Fruit fly (Drosophila melanogaster): ENCODE measurements around the gene spn-D.
A peak's percentile ranks its signal among the peaks of the same experiment; 100 is the strongest.

Gene spn-D

dm6 chr3R:27130551-27131161 is 34.9 kb upstream of the spn-D start (continued):
- TF ChIP-seq CG1832 (GFP tag; optimal IDR thresholded peaks at IDR 0.05), result no peak
- TF ChIP-seq B-H2 (GFP tag; optimal IDR thresholded peaks at IDR 0.05), result peak; percentile 4
- TF ChIP-seq CG8290 (GFP tag; optimal IDR thresholded peaks at IDR 0.05), result no peak
- TF ChIP-seq CG8290 (tag; optimal IDR thresholded peaks at IDR 0.05), result peak in 1 of 2 experiments; percentile 22
- peak; percentile 65 for TF ChIP-seq CG12769 (tag; optimal IDR thresholded peaks at IDR 0.05)
- no peak for TF ChIP-seq Sry-β (GFP tag; optimal IDR thresholded peaks at IDR 0.05)
- peak; percentile 4 for TF ChIP-seq CG13624 (GFP tag; optimal IDR thresholded peaks at IDR 0.05)
- no peak for TF ChIP-seq fd64A (GFP tag; optimal IDR thresholded peaks at IDR 0.05)
- TF ChIP-seq otp (GFP tag; IDR thresholded peaks at IDR 0.05), result 0 out of 3 replicates have a peak, but pooled peaks have one; percentile 17
- peak; percentile 37 for TF ChIP-seq CG10543 (GFP tag; optimal IDR thresholded peaks at IDR 0.05)
- TF ChIP-seq Adf1 (GFP tag; IDR thresholded peaks at IDR 0.05), result peak; percentile 36; the same call in 1 of the 2 replicates
- TF ChIP-seq salm (tag; optimal IDR thresholded peaks at IDR 0.05), result no peak
- TF ChIP-seq CG12659 (GFP tag; optimal IDR thresholded peaks at IDR 0.05), result no peak
- TF ChIP-seq sd (tag; optimal IDR thresholded peaks at IDR 0.05), result peak; percentile 81

DNA sequence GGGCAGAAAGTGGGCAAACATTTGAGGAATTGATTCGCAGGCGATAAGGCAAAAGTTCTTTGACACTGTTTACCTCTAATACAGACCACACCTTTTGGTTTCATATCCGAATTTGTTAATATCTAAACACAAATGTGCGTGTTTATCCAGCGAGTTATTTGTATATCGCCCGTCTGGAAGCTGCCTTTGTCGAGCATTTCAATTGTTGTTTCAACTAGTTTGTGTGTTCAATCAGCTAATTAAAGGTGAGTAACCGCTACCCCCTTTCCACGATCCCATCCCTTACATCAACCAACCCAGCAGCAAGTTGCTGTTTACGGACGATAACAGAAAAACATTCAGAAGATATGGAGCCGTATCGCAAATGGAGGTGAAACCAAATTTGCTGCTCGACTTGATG is 34.1 kb upstream of the spn-D start:
- no peak for TF ChIP-seq Dref (GFP tag; IDR thresholded peaks at IDR 0.05)
- TF ChIP-seq sr (GFP tag; IDR thresholded peaks at IDR 0.05), result no peak
- TF ChIP-seq CG34422 (GFP tag; IDR thresholded peaks at IDR 0.05), result no peak
- peak; percentile 39 for TF ChIP-seq Camta (GFP tag; optimal IDR thresholded peaks at IDR 0.05)
- TF ChIP-seq h (optimal IDR thresholded peaks at IDR 0.05), result no peak
- TF ChIP-seq CG11560 (tag; IDR thresholded peaks at IDR 0.05), result no peak; the same call in 2 of the 3 replicates
- peak; percentile 56 for TF ChIP-seq CG15011 (GFP tag; optimal IDR thresholded peaks at IDR 0.05)
- TF ChIP-seq odd (GFP tag; optimal IDR thresholded peaks at IDR 0.05), result peak; percentile 36
- TF ChIP-seq grn (GFP tag; optimal IDR thresholded peaks at IDR 0.05), result no peak
- TF ChIP-seq CG18764 (GFP tag; optimal IDR thresholded peaks at IDR 0.05), result peak; percentile 24
- TF ChIP-seq croc (GFP tag; conservative IDR thresholded peaks at IDR 0.05), result no peak
- TF ChIP-seq kah (GFP tag; optimal IDR thresholded peaks at IDR 0.05), result no peak
- TF ChIP-seq bowl (GFP tag; IDR thresholded peaks at IDR 0.05), result no peak
- peak; percentile 16 for TF ChIP-seq maf-S (GFP tag; optimal IDR thresholded peaks at IDR 0.05)
- TF ChIP-seq Rx (GFP tag; IDR thresholded peaks at IDR 0.05), result no peak
- TF ChIP-seq Hr51 (GFP tag; optimal IDR thresholded peaks at IDR 0.05), result peak in 1 of 2 experiments; percentile 23
- no peak for TF ChIP-seq CG4404 (GFP tag; IDR thresholded peaks at IDR 0.05)
- peak; percentile 14 for TF ChIP-seq Bteb2 (GFP tag; optimal IDR thresholded peaks at IDR 0.05)
- TF ChIP-seq CG4328 (GFP tag; optimal IDR thresholded peaks at IDR 0.05), result peak; percentile 40
- no peak for TF ChIP-seq ap (GFP tag; IDR thresholded peaks at IDR 0.05)
- TF ChIP-seq scrt (GFP tag; optimal IDR thresholded peaks at IDR 0.05), result peak; percentile 52
- peak; percentile 19 for TF ChIP-seq CG31365 (tag; optimal IDR thresholded peaks at IDR 0.05)
- no peak for TF ChIP-seq Trl (optimal IDR thresholded peaks at IDR 0.05)
- peak; percentile 33 for TF ChIP-seq Trl (GFP tag; optimal IDR thresholded peaks at IDR 0.05)
- TF ChIP-seq CG6272 (GFP tag; IDR thresholded peaks at IDR 0.05), result no peak
- no peak for TF ChIP-seq CG8290 (GFP tag; optimal IDR thresholded peaks at IDR 0.05)
- TF ChIP-seq CG8290 (tag; optimal IDR thresholded peaks at IDR 0.05), result peak in 1 of 2 experiments; percentile 93
- no peak for TF ChIP-seq CG2202 (tag; optimal IDR thresholded peaks at IDR 0.05)
- TF ChIP-seq CG7556 (GFP tag; optimal IDR thresholded peaks at IDR 0.05), result peak; percentile 34
- peak; percentile 11 for TF ChIP-seq CG9876 (GFP tag; optimal IDR thresholded peaks at IDR 0.05)
- no peak for TF ChIP-seq CG2712 (tag; optimal IDR thresholded peaks at IDR 0.05)
- TF ChIP-seq CG10654 (GFP tag; optimal IDR thresholded peaks at IDR 0.05), result peak; percentile 16
- TF ChIP-seq luna (GFP tag; optimal IDR thresholded peaks at IDR 0.05), result peak; percentile 70
- TF ChIP-seq hth (optimal IDR thresholded peaks at IDR 0.05), result no peak
- TF ChIP-seq CG1792 (GFP tag; optimal IDR thresholded peaks at IDR 0.05), result peak; percentile 15
- peak; percentile 56; the same call in 1 of the 2 replicates for TF ChIP-seq toy (GFP tag; IDR thresholded peaks at IDR 0.05)
- peak; percentile 68 for TF ChIP-seq BtbVII (GFP tag; optimal IDR thresholded peaks at IDR 0.05)
- TF ChIP-seq az2 (GFP tag; optimal IDR thresholded peaks at IDR 0.05), result no peak
- no peak for TF ChIP-seq tna (GFP tag; IDR thresholded peaks at IDR 0.05; ENCODE audit: partially characterized antibody)

All from whole organism, embryonic.